Worm (Caenorhabditis elegans) whole organism, L2 larva: ENCODE results near the gene dro-1.

ENCODE experiments used
- F13H6.1 ChIP-seq: sonication (generic microtip); optimal IDR thresholded peaks from 2 replicates; lab custom pipeline; 2016; ENCODE audit warnings: missing genetic modification characterization, missing compliant biosample characterization
- R02D3.7 ChIP-seq: fragments of 150-350 bp; optimal IDR thresholded peaks from 2 replicates; lab custom pipeline; 2014; ENCODE audit warnings: missing biosample characterization, missing genetic modification characterization
- aly-2 ChIP-seq: fragments of 150-350 bp; optimal IDR thresholded peaks from 2 replicates; lab custom pipeline; 2014; ENCODE audit warnings: missing biosample characterization, missing genetic modification characterization
- elt-3 ChIP-seq: sonication (generic microtip); optimal IDR thresholded peaks from 2 replicates; lab custom pipeline; 2017; ENCODE audit warnings: missing biosample characterization, missing genetic modification characterization
- fos-1 ChIP-seq: fragments of 150-350 bp; optimal IDR thresholded peaks from 2 replicates; lab custom pipeline; 2014; ENCODE audit warnings: missing biosample characterization, missing genetic modification characterization
- lin-11 ChIP-seq: fragments of 150-350 bp; sonication (generic microtip); optimal IDR thresholded peaks from 2 replicates; lab custom pipeline; 2014; ENCODE audit warnings: missing biosample characterization, missing genetic modification characterization, inconsistent platforms, mixed read lengths
- lin-39 ChIP-seq: fragments of 150-350 bp; optimal IDR thresholded peaks from 2 replicates; lab custom pipeline; 2014; ENCODE audit warnings: missing biosample characterization, missing genetic modification reagents, missing genetic modification characterization
- nhr-237 ChIP-seq: fragments of 150-350 bp; optimal IDR thresholded peaks from 2 replicates; lab custom pipeline; 2014; ENCODE audit warnings: missing biosample characterization, missing genetic modification characterization
- skn-1 ChIP-seq: sonication (generic microtip); optimal IDR thresholded peaks from 2 replicates; lab custom pipeline; 2017; ENCODE audit warnings: missing biosample characterization, missing genetic modification characterization
- snpc-4 ChIP-seq: fragments of 150-350 bp; optimal IDR thresholded peaks from 2 replicates; lab custom pipeline; 2014; ENCODE audit warnings: missing biosample characterization, missing genetic modification characterization

- no peak for TF ChIP-seq snpc-4 (tag; lab: Kevin White, UChicago)
- TF ChIP-seq elt-3 (tag; lab: Kevin White, UChicago): no peak
- no peak for TF ChIP-seq fos-1
- TF ChIP-seq nhr-237: no peak
- no peak for TF ChIP-seq lin-11
- no peak for TF ChIP-seq F13H6.1 (tag; lab: Kevin White, UChicago)
- TF ChIP-seq aly-2 (tag; lab: Kevin White, UChicago): no peak
- no peak for TF ChIP-seq lin-39 (tag; lab: Kevin White, UChicago)
- no peak for TF ChIP-seq R02D3.7 (tag; lab: Kevin White, UChicago)
- TF ChIP-seq skn-1: no peak
Observed at ce11 chrIII:13340504-13341274, 1.8 kb upstream of the dro-1 start.
